Fruit fly (Drosophila melanogaster) whole organism, embryonic: ENCODE data around the gene DEF8.

Experiments used
- Awh ChIP-seq: fragments of 200-800 bp; sonication (Bioruptor generic); IDR thresholded peaks from 2 replicates; pipeline ENCODE4, ENCODE4 v1.3.6; 2022; ENCODE audit warnings: missing biosample characterization, missing genetic modification characterization
- B-H2 ChIP-seq: fragments of 200-800 bp; sonication (Bioruptor generic); optimal IDR thresholded peaks from 2 replicates; lab custom pipeline; 2018; ENCODE audit warnings: missing biosample characterization, mild to moderate bottlenecking, missing genetic modification characterization
- CG10321 ChIP-seq: fragments of 200-800 bp; sonication (Bioruptor generic); IDR thresholded peaks from 2 replicates; pipeline ENCODE4 v1.3.6; 2022; ENCODE audit warnings: missing biosample characterization, missing genetic modification characterization
- CG10366 ChIP-seq: fragments of 200-800 bp; sonication (Bioruptor generic); IDR thresholded peaks from 2 replicates; pipeline ENCODE4 v1.3.6; 2022; ENCODE audit warnings: missing biosample characterization, missing genetic modification characterization
- CG10565 ChIP-seq: fragments of 200-800 bp; sonication (Bioruptor generic); optimal IDR thresholded peaks from 3 replicates; lab custom pipeline; 2016; ENCODE audit warnings: missing biosample characterization, mild to moderate bottlenecking, missing genetic modification characterization
- CG11247 ChIP-seq: fragments of 200-800 bp; sonication (Bioruptor generic); IDR thresholded peaks from 2 replicates; pipeline ENCODE4 v1.3.6; 2022; ENCODE audit warnings: missing biosample characterization, missing genetic modification characterization
- CG13894 ChIP-seq: fragments of 200-800 bp; sonication (Bioruptor generic); optimal IDR thresholded peaks from 3 replicates; lab custom pipeline; 2018; ENCODE audit warnings: missing biosample characterization, mild to moderate bottlenecking, missing genetic modification characterization, moderate library complexity
- CG14710 ChIP-seq: fragments of 200-800 bp; sonication (Bioruptor generic); optimal IDR thresholded peaks from 3 replicates; lab custom pipeline; 2019; ENCODE audit warnings: missing biosample characterization, mild to moderate bottlenecking, missing genetic modification characterization, moderate library complexity
- CG1529 ChIP-seq: fragments of 200-800 bp; sonication (Bioruptor generic); optimal IDR thresholded peaks from 3 replicates; lab custom pipeline; 2018; ENCODE audit warnings: missing biosample characterization, missing genetic modification characterization
- CG17568 ChIP-seq: fragments of 200-800 bp; sonication (Bioruptor generic); optimal IDR thresholded peaks from 2 replicates; lab custom pipeline; 2018; ENCODE audit warnings: missing biosample characterization, mild to moderate bottlenecking, missing genetic modification characterization, moderate library complexity
- CG17829 ChIP-seq: fragments of 200-800 bp; optimal IDR thresholded peaks from 2 replicates; lab custom pipeline; 2019; ENCODE audit warnings: missing biosample characterization, mild to moderate bottlenecking, missing genetic modification characterization, moderate library complexity
- CG2120 ChIP-seq: fragments of 200-800 bp; sonication (Bioruptor generic); optimal IDR thresholded peaks from 3 replicates; lab custom pipeline; 2016; ENCODE audit warnings: missing biosample characterization, missing genetic modification characterization
- CG32767 ChIP-seq: fragments of 200-800 bp; sonication (Bioruptor generic); IDR thresholded peaks from 2 replicates; pipeline ENCODE4 v1.3.6; 2022; ENCODE audit warnings: missing biosample characterization, missing genetic modification characterization
- CG32772 ChIP-seq: fragments of 200-800 bp; sonication (Bioruptor generic); IDR thresholded peaks from 2 replicates; pipeline ENCODE4 v1.3.6; 2022; ENCODE audit warnings: missing biosample characterization, missing genetic modification characterization
- CG4360 ChIP-seq: fragments of 200-800 bp; sonication (Bioruptor generic); IDR thresholded peaks from 2 replicates; pipeline ENCODE4 v1.3.6; 2022; ENCODE audit warnings: missing biosample characterization, missing genetic modification characterization
- CG6683 ChIP-seq: fragments of 200-800 bp; sonication (Bioruptor generic); optimal IDR thresholded peaks from 2 replicates; lab custom pipeline; 2017; ENCODE audit warnings: missing biosample characterization, mild to moderate bottlenecking, missing genetic modification characterization, missing genetic modification reagents
- CG6813 ChIP-seq: fragments of 200-800 bp; sonication (Bioruptor generic); optimal IDR thresholded peaks from 2 replicates; lab custom pipeline; 2017; ENCODE audit warnings: missing biosample characterization, missing genetic modification characterization, mild to moderate bottlenecking, moderate library complexity, missing genetic modification reagents
- CG7357 ChIP-seq: fragments of 200-800 bp; sonication (Bioruptor generic); IDR thresholded peaks from 3 replicates; pipeline ENCODE4 v1.3.6; 2022; ENCODE audit warnings: missing biosample characterization, missing genetic modification characterization
- CG9609 ChIP-seq: fragments of 200-800 bp; sonication (Bioruptor generic); optimal IDR thresholded peaks from 3 replicates; lab custom pipeline; 2016; ENCODE audit warnings: missing biosample characterization, missing genetic modification characterization
- CG9797 ChIP-seq: fragments of 200-800 bp; sonication (Bioruptor generic); optimal IDR thresholded peaks from 3 replicates; lab custom pipeline; 2018; ENCODE audit warnings: missing biosample characterization, mild to moderate bottlenecking, missing genetic modification characterization
- CG9932 ChIP-seq: fragments of 200-800 bp; sonication (Bioruptor generic); IDR thresholded peaks from 2 replicates; pipeline ENCODE4 v1.3.6; 2022; ENCODE audit warnings: missing biosample characterization, missing genetic modification characterization
- Dip3 ChIP-seq: fragments of 200-800 bp; sonication (Bioruptor generic); optimal IDR thresholded peaks from 3 replicates; lab custom pipeline; 2016; ENCODE audit warnings: missing biosample characterization, missing genetic modification characterization
- Hr78 ChIP-seq, 2 experiments: fragments of 200-800 bp in 1 of 2; fragments of >200 bp in 1 of 2; sonication (Bioruptor generic) in 1 of 2; optimal IDR thresholded peaks; 2 replicates each; lab custom pipeline; 2017 to 2019; ENCODE audit warnings: missing biosample characterization in 2 of 2, missing genetic modification characterization in 2 of 2, mild to moderate bottlenecking in 1 of 2, moderate library complexity in 1 of 2
- Lhr ChIP-seq: fragments of 200-800 bp; sonication (Bioruptor generic); optimal IDR thresholded peaks from 3 replicates; lab custom pipeline; 2017; ENCODE audit warnings: mild to moderate bottlenecking, missing biosample characterization, missing genetic modification reagents, missing genetic modification characterization
- Lim3 ChIP-seq: fragments of 200-800 bp; sonication (Bioruptor generic); IDR thresholded peaks from 2 replicates; pipeline ENCODE4 v1.3.6; 2022; ENCODE audit warnings: missing biosample characterization, missing genetic modification characterization
- Lpt ChIP-seq: fragments of >200 bp; optimal IDR thresholded peaks from 2 replicates; lab custom pipeline; 2018; ENCODE audit warnings: missing biosample characterization, missing genetic modification characterization
- Nf-YB ChIP-seq: fragments of 200-800 bp; sonication (Bioruptor generic); optimal IDR thresholded peaks from 3 replicates; lab custom pipeline; 2019; ENCODE audit warnings: missing biosample characterization, mild to moderate bottlenecking, missing genetic modification characterization, moderate library complexity
- Ptx1 ChIP-seq: fragments of 200-800 bp; sonication (Bioruptor generic); IDR thresholded peaks from 2 replicates; pipeline ENCODE4 v1.3.6; 2022; ENCODE audit warnings: missing biosample characterization, missing genetic modification characterization
- Sin3A ChIP-seq: fragments of >200 bp; optimal IDR thresholded peaks from 2 replicates; lab custom pipeline; 2018
- Sox100B ChIP-seq: fragments of 200-800 bp; sonication (Bioruptor generic); optimal IDR thresholded peaks from 3 replicates; lab custom pipeline; 2018; ENCODE audit warnings: missing biosample characterization, mild to moderate bottlenecking, missing genetic modification characterization
- TFAM ChIP-seq: fragments of 200-800 bp; sonication (Bioruptor generic); optimal IDR thresholded peaks from 2 replicates; lab custom pipeline; 2017; ENCODE audit warnings: missing biosample characterization, missing genetic modification characterization, inconsistent platforms
- crol ChIP-seq: fragments of 200-800 bp; sonication (Bioruptor generic); IDR thresholded peaks from 2 replicates; pipeline ENCODE4 v1.3.6; 2022; ENCODE audit warnings: missing biosample characterization, missing genetic modification characterization
- crp ChIP-seq, 2 experiments: fragments of 200-800 bp; sonication (Bioruptor generic); optimal IDR thresholded peaks; 2 replicates in 1 of 2; 3 replicates in 1 of 2; lab custom pipeline; 2017; ENCODE audit warnings: missing biosample characterization in 2 of 2, missing genetic modification characterization in 2 of 2, mild to moderate bottlenecking in 1 of 2, moderate library complexity in 1 of 2
- cwo ChIP-seq: fragments of 200-800 bp; sonication (Bioruptor generic); optimal IDR thresholded peaks from 3 replicates; lab custom pipeline; 2017; ENCODE audit warnings: missing biosample characterization, missing genetic modification characterization, mild to moderate bottlenecking, moderate library complexity, missing genetic modification reagents
- da ChIP-seq: fragments of 200-800 bp; sonication (Bioruptor generic); optimal IDR thresholded peaks from 2 replicates; lab custom pipeline; 2016; ENCODE audit warnings: missing biosample characterization, missing genetic modification characterization
- dati ChIP-seq: fragments of 200-800 bp; sonication (Bioruptor generic); IDR thresholded peaks from 2 replicates; pipeline ENCODE4 v1.3.6; 2022; ENCODE audit warnings: missing biosample characterization, missing genetic modification characterization
- dimm ChIP-seq: fragments of 200-800 bp; sonication (Bioruptor generic); IDR thresholded peaks from 2 replicates; pipeline ENCODE4 v1.3.6; 2022; ENCODE audit warnings: missing biosample characterization, missing genetic modification characterization
- dm ChIP-seq: fragments of 200-800 bp; sonication (Bioruptor generic); optimal IDR thresholded peaks from 3 replicates; lab custom pipeline; 2016; ENCODE audit warnings: missing biosample characterization, missing genetic modification characterization
- dmrt11E ChIP-seq: fragments of 200-800 bp; sonication (Bioruptor generic); optimal IDR thresholded peaks from 3 replicates; lab custom pipeline; 2018; ENCODE audit warnings: missing biosample characterization, mild to moderate bottlenecking, missing genetic modification characterization, moderate library complexity
- eve ChIP-seq, 2 experiments: fragments of >200 bp; optimal IDR thresholded peaks; 2 replicates each; lab custom pipeline; 2017; ENCODE audit warnings: missing biosample characterization in 2 of 2, missing genetic modification characterization in 2 of 2
- ewg ChIP-seq: fragments of 200-800 bp; sonication (Bioruptor generic); optimal IDR thresholded peaks from 3 replicates; lab custom pipeline; 2017; ENCODE audit warnings: mild to moderate bottlenecking, missing biosample characterization, missing genetic modification reagents, missing genetic modification characterization
- gsb ChIP-seq: fragments of 200-800 bp; sonication (Bioruptor generic); IDR thresholded peaks from 2 replicates; pipeline ENCODE4 v1.3.6; 2022; ENCODE audit warnings: missing biosample characterization, missing genetic modification characterization
- ind ChIP-seq: fragments of 200-800 bp; sonication (Bioruptor generic); optimal IDR thresholded peaks from 3 replicates; lab custom pipeline; 2016; ENCODE audit warnings: missing biosample characterization, missing genetic modification characterization
- lmd ChIP-seq: fragments of 200-800 bp; sonication (Bioruptor generic); IDR thresholded peaks from 2 replicates; pipeline ENCODE4 v1.3.6; 2022; ENCODE audit warnings: missing biosample characterization, missing genetic modification characterization
- nmo ChIP-seq: fragments of 200-800 bp; sonication (Bioruptor generic); optimal IDR thresholded peaks from 2 replicates; lab custom pipeline; 2018; ENCODE audit warnings: missing biosample characterization, mild to moderate bottlenecking, missing genetic modification characterization, moderate library complexity
- oc ChIP-seq: fragments of 200-800 bp; sonication (Bioruptor generic); optimal IDR thresholded peaks from 2 replicates; lab custom pipeline; 2018; ENCODE audit warnings: missing biosample characterization, mild to moderate bottlenecking, missing genetic modification characterization, moderate library complexity
- slbo ChIP-seq: fragments of 200-800 bp; sonication (Bioruptor generic); IDR thresholded peaks from 2 replicates; pipeline ENCODE4 v1.3.6; 2022; ENCODE audit warnings: missing biosample characterization, missing genetic modification characterization
- so ChIP-seq: fragments of 200-800 bp; sonication (Bioruptor generic); IDR thresholded peaks from 3 replicates; pipeline ENCODE4 v1.3.6; 2022; ENCODE audit warnings: missing biosample characterization, missing genetic modification characterization
- toy ChIP-seq: fragments of 200-800 bp; sonication (Bioruptor generic); IDR thresholded peaks from 2 replicates; pipeline ENCODE4 v1.3.6; 2022; ENCODE audit warnings: missing biosample characterization, missing genetic modification characterization
- zen ChIP-seq: fragments of 200-800 bp; sonication (Bioruptor generic); optimal IDR thresholded peaks from 3 replicates; lab custom pipeline; 2018; ENCODE audit warnings: missing biosample characterization, mild to moderate bottlenecking, missing genetic modification characterization, moderate library complexity

Gene DEF8

dm6 chr3L:12115966-12116735, 15.8 kb upstream of the DEF8 start, which contains the start of gene vers (continued):
- TF ChIP-seq cwo (GFP tag; lab: Kevin White, UChicago) (no peak), Lhr (GFP tag; lab: Kevin White, UChicago) (no peak), Lim3 (GFP tag; lab: Robert Waterston, UW) (no peak), CG17568 (GFP tag; lab: Kevin White, UChicago) (no peak), ewg (GFP tag; lab: Kevin White, UChicago) (no peak), CG6813 (GFP tag; lab: Kevin White, UChicago) (no peak), CG9932 (GFP tag; lab: Robert Waterston, UW) (peak; percentile 74), CG10366 (GFP tag; lab: Robert Waterston, UW) (no peak; the same call in 1 of the 2 replicates), Sin3A (lab: Kevin White, UChicago) (peak; percentile 13), da (GFP tag; lab: Kevin White, UChicago) (no peak), CG32772 (GFP tag; lab: Robert Waterston, UW) (no peak), Lpt (GFP tag; lab: Kevin White, UChicago) (no peak), CG17829 (tag; lab: Kevin White, UChicago) (peak; percentile 42), CG10565 (GFP tag; lab: Kevin White, UChicago) (no peak), CG1529 (no peak), Ptx1 (no peak), eve (GFP tag; optimal IDR thresholded peaks at IDR 0.05; lab: Kevin White, UChicago) (no peak), dm (GFP tag; lab: Kevin White, UChicago) (peak; percentile 13), lmd (GFP tag; lab: Robert Waterston, UW) (no peak; the same call in 1 of the 2 replicates), CG4360 (no peak), CG14710 (tag; lab: Kevin White, UChicago) (peak; percentile 66), CG2120 (peak; percentile 42), crp (GFP tag; optimal IDR thresholded peaks at IDR 0.05; lab: Kevin White, UChicago) (no peak), oc (tag; lab: Kevin White, UChicago) (no peak), CG32767 (no peak), Awh (GFP tag; lab: Robert Waterston, UW) (peak; percentile 30; the same call in 1 of the 2 replicates), Nf-YB (GFP tag; lab: Kevin White, UChicago) (no peak), Hr78 (GFP tag; optimal IDR thresholded peaks at IDR 0.05; lab: Kevin White, UChicago) (no peak), zen (peak; percentile 16), nmo (GFP tag; lab: Kevin White, UChicago) (peak; percentile 41), CG6683 (no peak), CG13894 (no peak), gsb (GFP tag; lab: Robert Waterston, UW) (no peak), ind (no peak), so (GFP tag; lab: Robert Waterston, UW) (no peak), CG10321 (GFP tag; lab: Robert Waterston, UW) (no peak), crol (GFP tag; lab: Robert Waterston, UW) (no peak), Dip3 (GFP tag; lab: Kevin White, UChicago) (no peak), CG7357 (GFP tag; lab: Robert Waterston, UW) (no peak), CG9609 (no peak), dati (GFP tag; lab: Robert Waterston, UW) (no peak), slbo (peak; percentile 58), TFAM (GFP tag; lab: Kevin White, UChicago) (no peak), B-H2 (GFP tag; lab: Kevin White, UChicago) (peak; percentile 43), Sox100B (GFP tag; lab: Kevin White, UChicago) (no peak), CG11247 (0 out of 2 replicates have a peak, but pooled peaks have one; percentile 36), CG9797 (no peak), toy (GFP tag; lab: Robert Waterston, UW) (no peak), dmrt11E (tag; lab: Kevin White, UChicago) (no peak), dimm (GFP tag; lab: Robert Waterston, UW) (no peak)
